Worm (Caenorhabditis elegans) whole organism, young adult: Measurements from ENCODE around the gene F40G12.9.
A peak's percentile ranks its signal among the peaks of the same experiment; 100 is the strongest.

Source experiments
- F10E7.11 ChIP-seq: sonication (generic microtip); optimal IDR thresholded peaks from 2 replicates; lab custom pipeline; 2017; ENCODE audit warnings: mild to moderate bottlenecking, missing genetic modification characterization, moderate library complexity, missing compliant biosample characterization
- F33H1.4 ChIP-seq: fragments of 200-800 bp; sonication (Bioruptor generic); IDR thresholded peaks from 2 replicates; pipeline ENCODE4 v1.3.6; 2022; ENCODE audit warnings: missing genetic modification reagents, missing genetic modification characterization, missing compliant biosample characterization
- F49E8.2 ChIP-seq: sonication (generic microtip); optimal IDR thresholded peaks from 3 replicates; lab custom pipeline; 2017; ENCODE audit warnings: missing genetic modification characterization, mild to moderate bottlenecking, missing compliant biosample characterization, antibody characterized with exemption, moderate library complexity; ENCODE audit not compliant: insufficient read depth
- F52B5.7 ChIP-seq: sonication (generic microtip); optimal IDR thresholded peaks from 2 replicates; lab custom pipeline; 2016; ENCODE audit warnings: mild to moderate bottlenecking, missing genetic modification characterization, missing compliant biosample characterization
- Y53F4B.3 ChIP-seq: fragments of 200-800 bp; sonication (Bioruptor generic); IDR thresholded peaks from 2 replicates; pipeline ENCODE4 v1.3.6; 2022; ENCODE audit warnings: missing genetic modification reagents, missing genetic modification characterization, missing compliant biosample characterization
- Y95B8A.8 ChIP-seq: fragments of 200-800 bp; sonication (Bioruptor generic); IDR thresholded peaks from 2 replicates; pipeline ENCODE4 v1.3.6; 2022; ENCODE audit warnings: missing genetic modification reagents, missing genetic modification characterization, missing compliant biosample characterization
- aptf-2 ChIP-seq: fragments of 200-800 bp; sonication (Bioruptor generic); conservative IDR thresholded peaks from 2 replicates; pipeline ENCODE4 v1.3.6; 2022; ENCODE audit warnings: missing genetic modification reagents, missing genetic modification characterization, missing compliant biosample characterization
- aptf-3 ChIP-seq: fragments of 200-800 bp; sonication (Bioruptor generic); IDR thresholded peaks from 2 replicates; pipeline ENCODE4 v1.3.6; 2022; ENCODE audit warnings: missing genetic modification characterization, missing compliant biosample characterization
- athp-1 ChIP-seq: sonication (generic microtip); optimal IDR thresholded peaks from 2 replicates; lab custom pipeline; 2017; ENCODE audit warnings: mild to moderate bottlenecking, missing genetic modification characterization, missing compliant biosample characterization
- attf-5 ChIP-seq: fragments of 200-800 bp; sonication (Bioruptor generic); optimal IDR thresholded peaks from 2 replicates; lab custom pipeline; 2018; ENCODE audit warnings: mild to moderate bottlenecking, missing genetic modification characterization, missing compliant biosample characterization
- bed-2 ChIP-seq: fragments of 200-800 bp; sonication (Bioruptor generic); IDR thresholded peaks from 2 replicates; pipeline ENCODE4 v1.3.6; 2022; ENCODE audit warnings: missing genetic modification reagents, missing genetic modification characterization, missing compliant biosample characterization
- ccch-3 ChIP-seq: fragments of 200-800 bp; sonication (Bioruptor generic); optimal IDR thresholded peaks from 2 replicates; lab custom pipeline; 2018; ENCODE audit warnings: mild to moderate bottlenecking, missing genetic modification characterization, missing compliant biosample characterization
- cebp-1 ChIP-seq, 2 experiments: fragments of 200-800 bp in 1 of 2; sonication (Bioruptor generic) in 1 of 2; sonication (generic microtip) in 1 of 2; IDR thresholded peaks in 1 of 2; optimal IDR thresholded peaks in 1 of 2; 2 replicates each; pipeline versions ENCODE4 v1.3.6 to Lab custom; 2017 to 2022; ENCODE audit warnings: missing compliant biosample characterization in 2 of 2, missing genetic modification characterization in 2 of 2, mild to moderate bottlenecking in 1 of 2, missing genetic modification reagents in 1 of 2, moderate library complexity in 1 of 2
- ceh-27 ChIP-seq: fragments of 200-800 bp; sonication (Bioruptor generic); optimal IDR thresholded peaks from 2 replicates; lab custom pipeline; 2018; ENCODE audit warnings: mild to moderate bottlenecking, missing genetic modification characterization, moderate library complexity, missing compliant biosample characterization
- ceh-58 ChIP-seq: fragments of 200-800 bp; sonication (Bioruptor generic); IDR thresholded peaks from 2 replicates; pipeline ENCODE4 v1.3.6; 2022; ENCODE audit warnings: missing genetic modification characterization, missing compliant biosample characterization
- ceh-79 ChIP-seq: sonication (generic microtip); optimal IDR thresholded peaks from 2 replicates; lab custom pipeline; 2017; ENCODE audit warnings: mild to moderate bottlenecking, missing genetic modification characterization, missing compliant biosample characterization
- dox-1 ChIP-seq: fragments of 200-800 bp; sonication (Bioruptor generic); IDR thresholded peaks from 2 replicates; pipeline ENCODE4 v1.3.6; 2022; ENCODE audit warnings: missing genetic modification reagents, missing genetic modification characterization, missing compliant biosample characterization
- dpl-1 ChIP-seq: fragments of 150-350 bp; optimal IDR thresholded peaks from 2 replicates; lab custom pipeline; 2014; ENCODE audit warnings: missing biosample characterization, missing genetic modification reagents, missing genetic modification characterization
- efl-1 ChIP-seq: fragments of 150-350 bp; optimal IDR thresholded peaks from 2 replicates; lab custom pipeline; 2014; ENCODE audit warnings: missing biosample characterization, missing genetic modification reagents, missing genetic modification characterization
- ekl-4 ChIP-seq: fragments of 200-800 bp; sonication (Bioruptor generic); IDR thresholded peaks from 2 replicates; pipeline ENCODE4 v1.3.6; 2022; ENCODE audit warnings: missing genetic modification reagents, missing genetic modification characterization, missing compliant biosample characterization
- gei-17 ChIP-seq: fragments of 200-800 bp; sonication (Bioruptor generic); optimal IDR thresholded peaks from 2 replicates; lab custom pipeline; 2018; ENCODE audit warnings: mild to moderate bottlenecking, missing genetic modification characterization, missing compliant biosample characterization
- hmg-1.2 ChIP-seq: fragments of 200-800 bp; sonication (Bioruptor generic); IDR thresholded peaks from 2 replicates; pipeline ENCODE4 v1.3.6; 2022; ENCODE audit warnings: missing genetic modification reagents, missing genetic modification characterization, missing compliant biosample characterization
- lsl-1 ChIP-seq: fragments of 200-800 bp; sonication (Bioruptor generic); optimal IDR thresholded peaks from 2 replicates; lab custom pipeline; 2018; ENCODE audit warnings: mild to moderate bottlenecking, missing genetic modification characterization, moderate library complexity, missing compliant biosample characterization
- madf-6 ChIP-seq: fragments of 200-800 bp; sonication (Bioruptor generic); IDR thresholded peaks from 2 replicates; pipeline ENCODE4 v1.3.6; 2022; ENCODE audit warnings: missing genetic modification reagents, missing genetic modification characterization, missing compliant biosample characterization
- madf-8 ChIP-seq: fragments of 200-800 bp; sonication (Bioruptor generic); conservative IDR thresholded peaks from 2 replicates; pipeline ENCODE4 v1.3.6; 2022; ENCODE audit warnings: missing genetic modification reagents, missing genetic modification characterization, missing compliant biosample characterization
- mcd-1 ChIP-seq: fragments of 200-800 bp; sonication (Bioruptor generic); IDR thresholded peaks from 2 replicates; pipeline ENCODE4 v1.3.6; 2022; ENCODE audit warnings: missing genetic modification reagents, missing genetic modification characterization, missing compliant biosample characterization
- nfyb-1 ChIP-seq: fragments of 200-800 bp; sonication (Bioruptor generic); IDR thresholded peaks from 2 replicates; pipeline ENCODE4 v1.3.6; 2022; ENCODE audit warnings: missing genetic modification reagents, missing genetic modification characterization, missing compliant biosample characterization
- nhr-179 ChIP-seq: sonication (generic microtip); optimal IDR thresholded peaks from 2 replicates; lab custom pipeline; 2016; ENCODE audit warnings: mild to moderate bottlenecking, missing genetic modification characterization, missing compliant biosample characterization
- nhr-90 ChIP-seq: sonication (generic microtip); optimal IDR thresholded peaks from 2 replicates; lab custom pipeline; 2016; ENCODE audit warnings: missing genotype, mild to moderate bottlenecking, missing genetic modification characterization, missing compliant biosample characterization
- pbrm-1 ChIP-seq: fragments of 200-800 bp; sonication (Bioruptor generic); IDR thresholded peaks from 2 replicates; pipeline ENCODE4 v1.3.6; 2022; ENCODE audit warnings: missing genetic modification reagents, missing genetic modification characterization, missing compliant biosample characterization
- pha-4 ChIP-seq: fragments of 150-350 bp; sonication (generic microtip); optimal IDR thresholded peaks from 2 replicates; lab custom pipeline; 2014; ENCODE audit warnings: missing biosample characterization, missing genetic modification reagents, missing genetic modification characterization
- snpc-4 ChIP-seq, 5 experiments: fragments of 150-350 bp in 1 of 5; sonication (generic microtip) in 4 of 5; optimal IDR thresholded peaks; 2 replicates each; lab custom pipeline; 2014 to 2018; ENCODE audit warnings: missing genetic modification characterization in 5 of 5, missing biosample characterization in 3 of 5, antibody characterized with exemption in 2 of 5, mild to moderate bottlenecking in 2 of 5, missing compliant biosample characterization in 2 of 5, missing genotype in 2 of 5, moderate library complexity in 2 of 5, missing genetic modification reagents in 1 of 5
- tbp1 ChIP-seq: fragments of 200-800 bp; sonication (Bioruptor generic); optimal IDR thresholded peaks from 2 replicates; lab custom pipeline; 2018; ENCODE audit warnings: mild to moderate bottlenecking, missing genetic modification characterization, missing compliant biosample characterization
- tbx-9 ChIP-seq: sonication (generic microtip); optimal IDR thresholded peaks from 2 replicates; lab custom pipeline; 2016; ENCODE audit warnings: borderline replicate concordance, missing genetic modification characterization, inconsistent platforms, missing compliant biosample characterization
- tlf-1 ChIP-seq: fragments of 200-800 bp; sonication (Bioruptor generic); optimal IDR thresholded peaks from 2 replicates; lab custom pipeline; 2018; ENCODE audit warnings: mild to moderate bottlenecking, missing genetic modification characterization, missing compliant biosample characterization
- xnd-1 ChIP-seq: sonication (generic microtip); optimal IDR thresholded peaks from 2 replicates; lab custom pipeline; 2016; ENCODE audit warnings: missing genotype, missing genetic modification reagents, missing genetic modification characterization, missing compliant biosample characterization
- zfh-2 ChIP-seq: fragments of 200-800 bp; sonication (Bioruptor generic); conservative IDR thresholded peaks from 2 replicates; pipeline ENCODE4 v1.3.6; 2022; ENCODE audit warnings: missing genetic modification reagents, missing genetic modification characterization, missing compliant biosample characterization
- zim-3 ChIP-seq: sonication (generic microtip); optimal IDR thresholded peaks from 2 replicates; lab custom pipeline; 2017; ENCODE audit warnings: mild to moderate bottlenecking, missing genetic modification characterization, moderate library complexity, missing compliant biosample characterization
- ztf-18 ChIP-seq: sonication (generic microtip); optimal IDR thresholded peaks from 2 replicates; lab custom pipeline; 2016; ENCODE audit warnings: missing genotype, mild to moderate bottlenecking, missing genetic modification characterization, missing compliant biosample characterization
- ztf-25 ChIP-seq: fragments of 200-800 bp; sonication (Bioruptor generic); IDR thresholded peaks from 2 replicates; pipeline ENCODE4 v1.3.6; 2022; ENCODE audit warnings: missing genetic modification reagents, missing genetic modification characterization, missing compliant biosample characterization
- ztf-28 ChIP-seq: fragments of 200-800 bp; sonication (Bioruptor generic); IDR thresholded peaks from 2 replicates; pipeline ENCODE4 v1.3.6; 2022; ENCODE audit warnings: missing genetic modification reagents, missing genetic modification characterization, missing compliant biosample characterization
- ztf-6 ChIP-seq: fragments of 200-800 bp; sonication (Bioruptor generic); IDR thresholded peaks from 2 replicates; pipeline ENCODE4 v1.3.6; 2022; ENCODE audit warnings: missing genetic modification reagents, missing genetic modification characterization, missing compliant biosample characterization

F40G12.9 gene

ce11 chrV:14290636-14291035 is 8.2 kb downstream of the F40G12.9 start, which contains the start of gene F14D7.18:
TSS of gene F14D7.18 (minus strand) at chrV:14290736.
- no peak for TF ChIP-seq Y53F4B.3
- TF ChIP-seq lsl-1 (GFP tag; lab: Kevin White, UChicago) = no peak
- no peak for TF ChIP-seq pha-4 (tag; lab: Kevin White, UChicago)

ce11 chrV:14293667-14294194 is 11.3 kb downstream of the F40G12.9 start, which contains the start of gene F14D7.2:
TSS of gene F14D7.2 (minus strand) at chrV:14293717.
- TF ChIP-seq F49E8.2 (no peak), aptf-3 (GFP tag; lab: Robert Waterston, UW) (peak; percentile 98), dpl-1 (GFP tag; lab: Kevin White, UChicago) (peak; percentile 1), hmg-1.2 (GFP tag; lab: Robert Waterston, UW) (peak; percentile 42; the same call in 1 of the 2 replicates), madf-8 (GFP tag; lab: Robert Waterston, UW) (peak; percentile 62), tlf-1 (GFP tag; lab: Kevin White, UChicago) (no peak), aptf-2 (GFP tag; lab: Robert Waterston, UW) (peak; percentile 99), F33H1.4 (GFP tag; lab: Robert Waterston, UW) (0 out of 2 replicates have a peak, but pooled peaks have one; percentile 15), nhr-90 (tag; lab: Kevin White, UChicago) (no peak), xnd-1 (tag; lab: Kevin White, UChicago) (peak; percentile 50), madf-6 (GFP tag; lab: Robert Waterston, UW) (peak; percentile 80), efl-1 (GFP tag; lab: Kevin White, UChicago) (peak; percentile 71)

- TF ChIP-seq ztf-25 (GFP tag; lab: Robert Waterston, UW) (no peak), attf-5 (GFP tag; lab: Kevin White, UChicago) (no peak), ccch-3 (no peak), bed-2 (no peak), mcd-1 (GFP tag; lab: Robert Waterston, UW) (no peak), tbx-9 (no peak), nhr-179 (tag; lab: Kevin White, UChicago) (no peak), cebp-1 (GFP tag; IDR thresholded peaks at IDR 0.05; lab: Robert Waterston, UW) (no peak), cebp-1 (tag; optimal IDR thresholded peaks at IDR 0.05; lab: Kevin White, UChicago) (no peak), aptf-3 (GFP tag; lab: Robert Waterston, UW) (no peak), ztf-6 (GFP tag; lab: Robert Waterston, UW) (no peak), F52B5.7 (no peak), dox-1 (GFP tag; lab: Robert Waterston, UW) (no peak), nfyb-1 (GFP tag; lab: Robert Waterston, UW) (no peak), ztf-18 (no peak), ceh-79 (tag; lab: Kevin White, UChicago) (no peak), madf-6 (GFP tag; lab: Robert Waterston, UW) (no peak), ceh-58 (GFP tag; lab: Robert Waterston, UW) (no peak), gei-17 (no peak)
Measured at ce11 chrV:14294396-14294795, 11.9 kb downstream of the F40G12.9 start, which contains the start of gene F14D7.9. TSS of gene F14D7.9 (plus strand) at chrV:14294696.

- no peak for TF ChIP-seq Y95B8A.8 (GFP tag; lab: Robert Waterston, UW)
- TF ChIP-seq F10E7.11 (tag; lab: Kevin White, UChicago) = no peak
- no peak for TF ChIP-seq pha-4 (tag; lab: Kevin White, UChicago)
- TF ChIP-seq ceh-27 (GFP tag; lab: Kevin White, UChicago) = no peak
- TF ChIP-seq nhr-179 (tag; lab: Kevin White, UChicago) = no peak
- TF ChIP-seq tbp1 (GFP tag; lab: Kevin White, UChicago) = no peak
- TF ChIP-seq zfh-2 = no peak
- no peak for TF ChIP-seq athp-1
- no peak for TF ChIP-seq snpc-4 (GFP tag; optimal IDR thresholded peaks at IDR 0.05; lab: Kevin White, UChicago)
- TF ChIP-seq snpc-4 (tag; optimal IDR thresholded peaks at IDR 0.05; lab: Kevin White, UChicago) = no peak
- no peak for TF ChIP-seq ztf-28
- no peak for TF ChIP-seq pbrm-1 (GFP tag; lab: Robert Waterston, UW)
- no peak for TF ChIP-seq ekl-4
- no peak for TF ChIP-seq zim-3
Measured at ce11 chrV:14296499-14296898, 14.0 kb downstream of the F40G12.9 start, which contains the start of gene F14D7.3. TSS of gene F14D7.3 (plus strand) at chrV:14296799.
